Worm (Caenorhabditis elegans): ENCODE data around the gene elt-3.

ce11 chrX:13903328-13903727 is 31.3 kb upstream of the elt-3 start, which contains the start of gene sra-39:
- TF ChIP-seq lsy-2 (tag; optimal IDR thresholded peaks at IDR 0.05) (no peak), set-16 (GFP tag; IDR thresholded peaks at IDR 0.05) (no peak), ceh-82 (tag; optimal IDR thresholded peaks at IDR 0.05) (no peak)

Data from whole organism, L4 larva.